Worm (Caenorhabditis elegans) whole organism, mixed stage, embryonic: ENCODE measurements around the gene sre-45.

Experiments used
- ceh-43 ChIP-seq: fragments of 200-800 bp; sonication (Bioruptor generic); optimal IDR thresholded peaks from 2 replicates; lab custom pipeline; 2018; ENCODE audit warnings: mild to moderate bottlenecking, missing genetic modification characterization, moderate library complexity, missing compliant biosample characterization
- ces-1 ChIP-seq: fragments of 150-350 bp; optimal IDR thresholded peaks from 2 replicates; lab custom pipeline; 2014; ENCODE audit warnings: missing biosample characterization, missing genetic modification reagents, missing genetic modification characterization
- elt-3 ChIP-seq: fragments of 150-350 bp; optimal IDR thresholded peaks from 2 replicates; lab custom pipeline; 2014; ENCODE audit warnings: missing biosample characterization, missing genetic modification characterization
- ham-2 ChIP-seq: fragments of 200-800 bp; sonication (Bioruptor generic); optimal IDR thresholded peaks from 2 replicates; lab custom pipeline; 2018; ENCODE audit warnings: mild to moderate bottlenecking, missing genetic modification characterization, missing compliant biosample characterization
- lin-13 ChIP-seq: fragments of 150-350 bp; optimal IDR thresholded peaks from 2 replicates; lab custom pipeline; 2014; ENCODE audit warnings: missing biosample characterization, missing genetic modification characterization
- lsy-2 ChIP-seq: fragments of 150-350 bp; optimal IDR thresholded peaks from 2 replicates; lab custom pipeline; 2014; ENCODE audit warnings: missing biosample characterization, missing genetic modification characterization
- nhr-12 ChIP-seq: fragments of 150-350 bp; optimal IDR thresholded peaks from 2 replicates; lab custom pipeline; 2014; ENCODE audit warnings: missing biosample characterization, missing genetic modification characterization
- nhr-237 ChIP-seq: fragments of 150-350 bp; optimal IDR thresholded peaks from 2 replicates; lab custom pipeline; 2014; ENCODE audit warnings: missing biosample characterization, missing genetic modification characterization
- nhr-28 ChIP-seq: fragments of 150-350 bp; optimal IDR thresholded peaks from 2 replicates; lab custom pipeline; 2014; ENCODE audit warnings: missing biosample characterization, missing genetic modification characterization
- nhr-76 ChIP-seq: sonication (generic microtip); optimal IDR thresholded peaks from 2 replicates; lab custom pipeline; 2017; ENCODE audit warnings: missing biosample characterization, missing genetic modification characterization
- sem-2 ChIP-seq: fragments of 200-800 bp; sonication (Bioruptor generic); optimal IDR thresholded peaks from 2 replicates; lab custom pipeline; 2018; ENCODE audit warnings: mild to moderate bottlenecking, missing genetic modification characterization, missing compliant biosample characterization
- snpc-4 ChIP-seq: fragments of 150-350 bp; optimal IDR thresholded peaks from 2 replicates; lab custom pipeline; 2014; ENCODE audit warnings: missing biosample characterization, missing genetic modification characterization
- unc-62 ChIP-seq: fragments of 150-350 bp; optimal IDR thresholded peaks from 2 replicates; lab custom pipeline; 2014; ENCODE audit warnings: missing biosample characterization, missing genetic modification reagents, missing genetic modification characterization
- ztf-11 ChIP-seq: fragments of 150-350 bp; optimal IDR thresholded peaks from 2 replicates; lab custom pipeline; 2014; ENCODE audit warnings: missing biosample characterization, missing genetic modification characterization

- TF ChIP-seq lin-13 (no peak), unc-62 (GFP tag; lab: Kevin White, UChicago) (no peak), ham-2 (GFP tag; lab: Kevin White, UChicago) (no peak), lsy-2 (tag; lab: Kevin White, UChicago) (no peak), nhr-12 (tag; lab: Kevin White, UChicago) (no peak), nhr-28 (tag; lab: Kevin White, UChicago) (no peak), nhr-76 (tag; lab: Kevin White, UChicago) (no peak), sem-2 (GFP tag; lab: Kevin White, UChicago) (no peak), nhr-237 (tag; lab: Kevin White, UChicago) (no peak), ces-1 (no peak), ceh-43 (GFP tag; lab: Kevin White, UChicago) (no peak), elt-3 (no peak), ztf-11 (tag; lab: Kevin White, UChicago) (no peak), snpc-4 (no peak)
These were observed 23.5 kb upstream of the sre-45 start, which contains the start of gene ndua-7 for ce11 chrII:13494175-13494650.
